Fruit fly (Drosophila melanogaster) whole organism, embryonic: ENCODE data around the gene Mdh1.

Experiments
- CG10565 ChIP-seq: fragments of 200-800 bp; sonication (Bioruptor generic); optimal IDR thresholded peaks from 3 replicates; lab custom pipeline; 2016; ENCODE audit warnings: missing biosample characterization, mild to moderate bottlenecking, missing genetic modification characterization
- CG11696 ChIP-seq: fragments of 200-800 bp; sonication (Bioruptor generic); IDR thresholded peaks from 2 replicates; pipeline ENCODE4 v1.3.6; 2022; ENCODE audit warnings: missing biosample characterization, missing genetic modification characterization
- CG15601 ChIP-seq: fragments of 200-800 bp; sonication (Bioruptor generic); optimal IDR thresholded peaks from 3 replicates; lab custom pipeline; 2019; ENCODE audit warnings: missing biosample characterization, mild to moderate bottlenecking, missing genetic modification characterization, moderate library complexity
- CG15696 ChIP-seq: fragments of 200-800 bp; sonication (Bioruptor generic); optimal IDR thresholded peaks from 2 replicates; lab custom pipeline; 2019; ENCODE audit warnings: missing biosample characterization, mild to moderate bottlenecking, missing genetic modification characterization, moderate library complexity
- CG17328 ChIP-seq: fragments of 200-800 bp; sonication (Bioruptor generic); IDR thresholded peaks from 2 replicates; pipeline ENCODE4 v1.3.6; 2022; ENCODE audit warnings: missing biosample characterization, missing genetic modification characterization
- CG18262 ChIP-seq: fragments of 200-800 bp; optimal IDR thresholded peaks from 3 replicates; lab custom pipeline; 2019; ENCODE audit warnings: missing biosample characterization, mild to moderate bottlenecking, missing genetic modification characterization, moderate library complexity
- CG2199 ChIP-seq: fragments of 200-800 bp; sonication (Bioruptor generic); IDR thresholded peaks from 3 replicates; pipeline ENCODE4 v1.3.6; 2022; ENCODE audit warnings: missing biosample characterization, missing genetic modification characterization
- CG3163 ChIP-seq: fragments of 200-800 bp; sonication (Bioruptor generic); optimal IDR thresholded peaks from 3 replicates; lab custom pipeline; 2016; ENCODE audit warnings: missing biosample characterization, missing genetic modification characterization
- CG34224 ChIP-seq: fragments of 200-800 bp; sonication (Bioruptor generic); IDR thresholded peaks from 3 replicates; pipeline ENCODE4 v1.3.6; 2022; ENCODE audit warnings: missing biosample characterization, missing genetic modification characterization; ENCODE audit not compliant: partially characterized antibody
- CG34376 ChIP-seq: fragments of 200-800 bp; sonication (Bioruptor generic); optimal IDR thresholded peaks from 2 replicates; lab custom pipeline; 2018; ENCODE audit warnings: missing biosample characterization, mild to moderate bottlenecking, missing genetic modification characterization
- CG3995 ChIP-seq: fragments of 200-800 bp; sonication (Bioruptor generic); optimal IDR thresholded peaks from 3 replicates; lab custom pipeline; 2016; ENCODE audit warnings: missing biosample characterization, missing genetic modification characterization
- CG43689 ChIP-seq: fragments of 200-800 bp; sonication (Bioruptor generic); IDR thresholded peaks from 2 replicates; pipeline ENCODE4 v1.3.6; 2022; ENCODE audit warnings: missing biosample characterization, missing genetic modification characterization
- CG4424 ChIP-seq: fragments of 200-800 bp; sonication (Bioruptor generic); optimal IDR thresholded peaks from 3 replicates; lab custom pipeline; 2016; ENCODE audit warnings: missing biosample characterization, missing genetic modification characterization
- CG5180 ChIP-seq: fragments of 200-800 bp; sonication (Bioruptor generic); optimal IDR thresholded peaks from 3 replicates; lab custom pipeline; 2017; ENCODE audit warnings: missing biosample characterization, missing genetic modification characterization, mild to moderate bottlenecking, moderate library complexity, missing genetic modification reagents
- CG6683 ChIP-seq: fragments of 200-800 bp; sonication (Bioruptor generic); optimal IDR thresholded peaks from 2 replicates; lab custom pipeline; 2017; ENCODE audit warnings: missing biosample characterization, mild to moderate bottlenecking, missing genetic modification characterization, missing genetic modification reagents
- CG6689 ChIP-seq: fragments of 200-800 bp; sonication (Bioruptor generic); IDR thresholded peaks from 2 replicates; pipeline ENCODE4 v1.3.6; 2022; ENCODE audit warnings: missing biosample characterization, missing genetic modification characterization
- CG8478 ChIP-seq: fragments of >200 bp; optimal IDR thresholded peaks from 2 replicates; lab custom pipeline; 2018
- CHES-1-like ChIP-seq: fragments of 200-800 bp; sonication (Bioruptor generic); optimal IDR thresholded peaks from 2 replicates; lab custom pipeline; 2016; ENCODE audit warnings: missing biosample characterization, missing genetic modification characterization
- D19A ChIP-seq: fragments of 200-800 bp; optimal IDR thresholded peaks from 3 replicates; lab custom pipeline; 2019; ENCODE audit warnings: missing biosample characterization, mild to moderate bottlenecking, missing genetic modification characterization, moderate library complexity
- Dek ChIP-seq: fragments of 200-800 bp; sonication (Bioruptor generic); optimal IDR thresholded peaks from 3 replicates; lab custom pipeline; 2019; ENCODE audit warnings: missing biosample characterization, mild to moderate bottlenecking, missing genetic modification characterization, moderate library complexity
- Dip3 ChIP-seq: fragments of 200-800 bp; sonication (Bioruptor generic); optimal IDR thresholded peaks from 3 replicates; lab custom pipeline; 2016; ENCODE audit warnings: missing biosample characterization, missing genetic modification characterization
- Eip74EF ChIP-seq, 2 experiments: fragments of 200-800 bp in 1 of 2; fragments of >200 bp in 1 of 2; sonication (Bioruptor generic) in 1 of 2; optimal IDR thresholded peaks; 2 replicates each; lab custom pipeline; 2017 to 2019; ENCODE audit warnings: missing biosample characterization in 2 of 2, missing genetic modification characterization in 2 of 2, mild to moderate bottlenecking in 1 of 2, moderate library complexity in 1 of 2
- H15 ChIP-seq: fragments of 200-800 bp; sonication (Bioruptor generic); IDR thresholded peaks from 3 replicates; pipeline ENCODE4 v1.3.6; 2022; ENCODE audit warnings: missing biosample characterization, missing genetic modification characterization
- HHEX ChIP-seq: fragments of 200-800 bp; sonication (Bioruptor generic); optimal IDR thresholded peaks from 3 replicates; lab custom pipeline; 2017; ENCODE audit warnings: missing biosample characterization, mild to moderate bottlenecking, missing genetic modification characterization, missing genetic modification reagents
- Lhr ChIP-seq: fragments of 200-800 bp; sonication (Bioruptor generic); optimal IDR thresholded peaks from 3 replicates; lab custom pipeline; 2017; ENCODE audit warnings: mild to moderate bottlenecking, missing biosample characterization, missing genetic modification reagents, missing genetic modification characterization
- Lpt ChIP-seq: fragments of >200 bp; optimal IDR thresholded peaks from 2 replicates; lab custom pipeline; 2018; ENCODE audit warnings: missing biosample characterization, missing genetic modification characterization
- MESR4 ChIP-seq: fragments of 200-800 bp; sonication (Bioruptor generic); optimal IDR thresholded peaks from 2 replicates; lab custom pipeline; 2018; ENCODE audit warnings: missing biosample characterization, mild to moderate bottlenecking, missing genetic modification characterization, moderate library complexity
- Mrtf ChIP-seq: fragments of 200-800 bp; sonication (Bioruptor generic); IDR thresholded peaks from 3 replicates; pipeline ENCODE4 v1.3.6; 2022; ENCODE audit warnings: missing biosample characterization, missing genetic modification characterization
- Neu2 ChIP-seq: fragments of 200-800 bp; sonication (Bioruptor generic); optimal IDR thresholded peaks from 3 replicates; lab custom pipeline; 2016; ENCODE audit warnings: missing biosample characterization, missing genetic modification characterization, borderline replicate concordance
- Oaz ChIP-seq: fragments of 200-800 bp; sonication (Bioruptor generic); IDR thresholded peaks from 2 replicates; pipeline ENCODE4 v1.3.6; 2022; ENCODE audit warnings: missing biosample characterization, missing genetic modification characterization
- Trl ChIP-seq, 3 experiments: fragments of >200 bp in 2 of 3; fragments of 200-800 bp in 1 of 3; sonication (Bioruptor generic) in 1 of 3; optimal IDR thresholded peaks; 2 replicates in 1 of 3; 3 replicates in 2 of 3; lab custom pipeline; 2016 to 2017; ENCODE audit warnings: missing biosample characterization in 1 of 3, missing genetic modification characterization in 1 of 3
- Xrp1 ChIP-seq: fragments of 200-800 bp; sonication (Bioruptor generic); IDR thresholded peaks from 2 replicates; pipeline ENCODE4 v1.3.6; 2022; ENCODE audit warnings: missing biosample characterization, missing genetic modification characterization
- br ChIP-seq: fragments of >200 bp; optimal IDR thresholded peaks from 2 replicates; lab custom pipeline; 2017
- cad ChIP-seq: fragments of >200 bp; optimal IDR thresholded peaks from 2 replicates; lab custom pipeline; 2017; ENCODE audit warnings: missing biosample characterization, missing genetic modification characterization
- cato ChIP-seq: fragments of 200-800 bp; sonication (Bioruptor generic); optimal IDR thresholded peaks from 2 replicates; lab custom pipeline; 2016; ENCODE audit warnings: missing biosample characterization, missing genetic modification characterization, borderline replicate concordance
- chif ChIP-seq, 2 experiments: fragments of 200-800 bp; sonication (Bioruptor generic); optimal IDR thresholded peaks; 3 replicates each; lab custom pipeline; 2016; ENCODE audit warnings: missing biosample characterization in 2 of 2, missing genetic modification characterization in 2 of 2
- ewg ChIP-seq: fragments of 200-800 bp; sonication (Bioruptor generic); optimal IDR thresholded peaks from 3 replicates; lab custom pipeline; 2017; ENCODE audit warnings: mild to moderate bottlenecking, missing biosample characterization, missing genetic modification reagents, missing genetic modification characterization
- gem ChIP-seq: fragments of 200-800 bp; sonication (Bioruptor generic); optimal IDR thresholded peaks from 2 replicates; lab custom pipeline; 2019; ENCODE audit warnings: missing biosample characterization, mild to moderate bottlenecking, missing genetic modification characterization, moderate library complexity
- gsb ChIP-seq: fragments of 200-800 bp; sonication (Bioruptor generic); IDR thresholded peaks from 2 replicates; pipeline ENCODE4 v1.3.6; 2022; ENCODE audit warnings: missing biosample characterization, missing genetic modification characterization
- lbe ChIP-seq: fragments of 200-800 bp; sonication (Bioruptor generic); optimal IDR thresholded peaks from 2 replicates; lab custom pipeline; 2016; ENCODE audit warnings: missing biosample characterization, mild to moderate bottlenecking, missing genetic modification characterization
- lola ChIP-seq, 3 experiments: fragments of >200 bp in 2 of 3; fragments of 200-800 bp in 1 of 3; sonication (Bioruptor generic) in 1 of 3; optimal IDR thresholded peaks; 2 replicates each; lab custom pipeline; 2017 to 2019; ENCODE audit warnings: missing biosample characterization in 3 of 3, missing genetic modification characterization in 3 of 3, mild to moderate bottlenecking in 1 of 3, moderate library complexity in 1 of 3
- maf-S ChIP-seq: fragments of 200-800 bp; sonication (Bioruptor generic); optimal IDR thresholded peaks from 2 replicates; lab custom pipeline; 2016; ENCODE audit warnings: missing biosample characterization, missing genetic modification characterization
- nom ChIP-seq: fragments of 200-800 bp; sonication (Bioruptor generic); optimal IDR thresholded peaks from 2 replicates; lab custom pipeline; 2017; ENCODE audit warnings: missing biosample characterization, missing genetic modification characterization, mild to moderate bottlenecking, moderate library complexity, missing genetic modification reagents
- odd ChIP-seq: fragments of 200-800 bp; sonication (Bioruptor generic); optimal IDR thresholded peaks from 2 replicates; lab custom pipeline; 2017; ENCODE audit warnings: missing biosample characterization, mild to moderate bottlenecking, missing genetic modification characterization
- org-1 ChIP-seq: fragments of 200-800 bp; sonication (Bioruptor generic); optimal IDR thresholded peaks from 2 replicates; lab custom pipeline; 2017; ENCODE audit warnings: missing biosample characterization, missing genetic modification characterization
- schlank ChIP-seq: fragments of 200-800 bp; sonication (Bioruptor generic); optimal IDR thresholded peaks from 2 replicates; lab custom pipeline; 2018; ENCODE audit warnings: missing biosample characterization, mild to moderate bottlenecking, missing genetic modification characterization
- stwl ChIP-seq: fragments of 200-800 bp; sonication (Bioruptor generic); optimal IDR thresholded peaks from 3 replicates; lab custom pipeline; 2018; ENCODE audit warnings: missing biosample characterization, mild to moderate bottlenecking, missing genetic modification characterization, moderate library complexity
- tna ChIP-seq: fragments of 200-800 bp; sonication (Bioruptor generic); IDR thresholded peaks from 2 replicates; pipeline ENCODE4 v1.3.6; 2022; ENCODE audit warnings: missing biosample characterization, missing genetic modification characterization; ENCODE audit not compliant: partially characterized antibody
- usp ChIP-seq: fragments of >200 bp; optimal IDR thresholded peaks from 2 replicates; lab custom pipeline; 2017; ENCODE audit warnings: missing biosample characterization, missing genetic modification characterization

Gene Mdh1

DNA sequence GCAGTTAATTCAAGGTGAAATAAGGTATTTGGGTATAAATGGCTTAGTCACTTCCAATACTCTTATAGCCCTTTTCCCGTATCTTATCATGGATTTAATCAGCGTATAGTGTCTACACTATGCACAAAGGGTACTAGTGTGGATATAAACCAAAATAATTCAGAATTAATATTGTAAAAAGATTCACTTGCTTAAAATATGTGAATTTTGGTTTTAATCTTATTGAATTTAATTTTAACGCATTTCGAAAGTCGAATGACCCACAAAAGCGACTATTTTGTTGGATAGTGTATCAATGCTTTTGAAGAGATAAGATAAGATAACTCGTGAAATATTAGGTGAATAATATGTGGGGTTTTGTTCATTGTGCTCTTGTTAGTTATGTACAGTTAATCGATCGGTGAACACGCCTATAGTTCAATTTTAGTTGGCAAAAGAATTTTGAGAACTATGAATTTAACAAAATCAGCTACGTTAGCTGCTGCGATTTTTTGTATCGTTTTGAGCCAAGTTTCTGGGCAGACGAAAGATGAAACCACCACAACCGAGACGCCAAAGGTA, 14.2 kb downstream of the Mdh1 start, which contains the start of gene CG5096 (continued):
- no peak for TF ChIP-seq nom (GFP tag; lab: Kevin White, UChicago)
- peak; percentile 46 for TF ChIP-seq CG3163 (GFP tag; lab: Kevin White, UChicago)
- no peak for TF ChIP-seq Neu2 (GFP tag; lab: Kevin White, UChicago)
- peak; percentile 75 for TF ChIP-seq odd (GFP tag; lab: Kevin White, UChicago)
- TF ChIP-seq H15 (GFP tag; lab: Robert Waterston, UW) = peak; percentile 82; the same call in 2 of the 3 replicates
- peak; percentile 84 for TF ChIP-seq gsb
- TF ChIP-seq CG10565 = no peak
- no peak for TF ChIP-seq stwl
- no peak; the same call in 2 of the 3 replicates for TF ChIP-seq Mrtf (GFP tag; lab: Robert Waterston, UW)
- peak; percentile 62 for TF ChIP-seq CHES-1-like (GFP tag; lab: Kevin White, UChicago)
- TF ChIP-seq br (lab: Kevin White, UChicago) = no peak
- TF ChIP-seq Eip74EF (GFP tag; optimal IDR thresholded peaks at IDR 0.05; lab: Kevin White, UChicago) = peak in 1 of 2 experiments; percentile 87
- TF ChIP-seq cato = peak; percentile 50
- peak; percentile 87 for TF ChIP-seq CG18262 (tag; lab: Kevin White, UChicago)
- peak; percentile 64 for TF ChIP-seq ewg (GFP tag; lab: Kevin White, UChicago)
- TF ChIP-seq CG15601 (tag; lab: Kevin White, UChicago) = peak; percentile 83
- TF ChIP-seq lola (GFP tag; optimal IDR thresholded peaks at IDR 0.05; lab: Kevin White, UChicago) = peak in 1 of 3 experiments; percentile 58
- peak; percentile 75 for TF ChIP-seq CG11696 (GFP tag; lab: Robert Waterston, UW)
- TF ChIP-seq CG43689 (GFP tag; lab: Robert Waterston, UW) = no peak
- TF ChIP-seq CG17328 = peak; percentile 83
- no peak for TF ChIP-seq Lhr (GFP tag; lab: Kevin White, UChicago)
- no peak for TF ChIP-seq usp (GFP tag; lab: Kevin White, UChicago)
- TF ChIP-seq Lpt (GFP tag; lab: Kevin White, UChicago) = no peak
- TF ChIP-seq CG2199 (GFP tag; lab: Robert Waterston, UW) = peak; percentile 70; the same call in 1 of the 3 replicates
- TF ChIP-seq Dip3 (GFP tag; lab: Kevin White, UChicago) = peak; percentile 87
- TF ChIP-seq CG15696 (tag; lab: Kevin White, UChicago) = peak; percentile 42
- peak; percentile 94 for TF ChIP-seq Dek
- TF ChIP-seq chif (GFP tag; optimal IDR thresholded peaks at IDR 0.05; lab: Kevin White, UChicago) = peak; percentile 62 to 64
- TF ChIP-seq org-1 (GFP tag; lab: Kevin White, UChicago) = peak; percentile 78
- TF ChIP-seq Trl (optimal IDR thresholded peaks at IDR 0.05; lab: Kevin White, UChicago) = no peak
- peak; percentile 74 for TF ChIP-seq Trl (GFP tag; optimal IDR thresholded peaks at IDR 0.05; lab: Kevin White, UChicago)
- TF ChIP-seq lbe (GFP tag; lab: Kevin White, UChicago) = peak; percentile 62
- no peak for TF ChIP-seq tna
- peak; percentile 89 for TF ChIP-seq Xrp1 (GFP tag; lab: Robert Waterston, UW)
- TF ChIP-seq CG4424 = peak; percentile 74
- peak; percentile 49 for TF ChIP-seq CG3995
- peak; percentile 93 for TF ChIP-seq gem
- peak; percentile 96 for TF ChIP-seq D19A (tag; lab: Kevin White, UChicago)
- peak; percentile 90 for TF ChIP-seq HHEX (GFP tag; lab: Kevin White, UChicago)
- TF ChIP-seq CG34376 (GFP tag; lab: Kevin White, UChicago) = peak; percentile 83
- TF ChIP-seq CG8478 = no peak
- peak; percentile 26 for TF ChIP-seq MESR4
- TF ChIP-seq CG6689 (GFP tag; lab: Robert Waterston, UW) = peak; percentile 89
- peak; percentile 85 for TF ChIP-seq Oaz (GFP tag; lab: Robert Waterston, UW)
- peak; percentile 84 for TF ChIP-seq schlank (tag; lab: Kevin White, UChicago)
- TF ChIP-seq CG5180 (GFP tag; lab: Kevin White, UChicago) = peak; percentile 78
- no peak for TF ChIP-seq CG34224
- no peak for TF ChIP-seq cad
- peak; percentile 67 for TF ChIP-seq maf-S
- TF ChIP-seq CG6683 = peak; percentile 82
